Worm (Caenorhabditis elegans) whole organism, late embryonic: ENCODE measurements around the gene hecw-1.

ENCODE experiments used
- C08G9.2 ChIP-seq: sonication (generic microtip); optimal IDR thresholded peaks from 2 replicates; lab custom pipeline; 2016; ENCODE audit warnings: mild to moderate bottlenecking, missing genetic modification characterization, moderate library complexity, missing compliant biosample characterization
- C38D4.7 ChIP-seq: fragments of 200-800 bp; sonication (Bioruptor generic); optimal IDR thresholded peaks from 2 replicates; lab custom pipeline; 2018; ENCODE audit warnings: mild to moderate bottlenecking, missing genetic modification characterization, moderate library complexity, missing compliant biosample characterization
- K02D7.2 ChIP-seq: sonication (generic microtip); optimal IDR thresholded peaks from 2 replicates; lab custom pipeline; 2017; ENCODE audit warnings: mild to moderate bottlenecking, missing genetic modification characterization, missing compliant biosample characterization
- K09A11.1 ChIP-seq: sonication (generic microtip); optimal IDR thresholded peaks from 2 replicates; lab custom pipeline; 2017; ENCODE audit warnings: antibody characterized with exemption, mild to moderate bottlenecking, missing genetic modification characterization, missing compliant biosample characterization; ENCODE audit not compliant: insufficient read depth
- ceh-14 ChIP-seq: sonication (generic microtip); optimal IDR thresholded peaks from 2 replicates; lab custom pipeline; 2016; ENCODE audit warnings: missing genotype, missing genetic modification characterization, missing compliant biosample characterization
- ceh-18 ChIP-seq: sonication (generic microtip); optimal IDR thresholded peaks from 2 replicates; lab custom pipeline; 2016; ENCODE audit warnings: missing genetic modification characterization, missing compliant biosample characterization
- ceh-2 ChIP-seq: sonication (generic microtip); optimal IDR thresholded peaks from 2 replicates; lab custom pipeline; 2016; ENCODE audit warnings: missing genotype, missing genetic modification characterization, missing compliant biosample characterization
- ceh-24 ChIP-seq: sonication (generic microtip); optimal IDR thresholded peaks from 2 replicates; lab custom pipeline; 2016; ENCODE audit warnings: mild to moderate bottlenecking, missing genetic modification characterization, missing compliant biosample characterization
- ceh-30 ChIP-seq: fragments of 150-350 bp; optimal IDR thresholded peaks from 2 replicates; lab custom pipeline; 2014; ENCODE audit warnings: missing biosample characterization, missing genetic modification characterization
- ceh-34 ChIP-seq: sonication (generic microtip); optimal IDR thresholded peaks from 2 replicates; lab custom pipeline; 2016; ENCODE audit warnings: mild to moderate bottlenecking, missing genetic modification characterization, missing compliant biosample characterization
- ceh-45 ChIP-seq: fragments of 200-800 bp; sonication (Bioruptor generic); IDR thresholded peaks from 2 replicates; pipeline ENCODE4 v1.3.6; 2022; ENCODE audit warnings: missing genetic modification reagents, missing genetic modification characterization, missing compliant biosample characterization
- ceh-9 ChIP-seq: sonication (generic microtip); optimal IDR thresholded peaks from 2 replicates; lab custom pipeline; 2016; ENCODE audit warnings: mild to moderate bottlenecking, missing genetic modification characterization, inconsistent platforms, missing compliant biosample characterization
- che-1 ChIP-seq: sonication (generic microtip); optimal IDR thresholded peaks from 2 replicates; lab custom pipeline; 2016; ENCODE audit warnings: mild to moderate bottlenecking, missing genetic modification characterization, missing compliant biosample characterization
- dve-1 ChIP-seq: sonication (generic microtip); optimal IDR thresholded peaks from 2 replicates; lab custom pipeline; 2017; ENCODE audit warnings: antibody characterized with exemption, mild to moderate bottlenecking, missing genetic modification characterization, missing compliant biosample characterization
- elt-4 ChIP-seq: sonication (generic microtip); optimal IDR thresholded peaks from 2 replicates; lab custom pipeline; 2016; ENCODE audit warnings: missing genetic modification characterization, missing compliant biosample characterization
- ets-4 ChIP-seq: sonication (generic microtip); optimal IDR thresholded peaks from 2 replicates; lab custom pipeline; 2016; ENCODE audit warnings: missing genetic modification characterization, missing compliant biosample characterization
- eyg-1 ChIP-seq: sonication (generic microtip); optimal IDR thresholded peaks from 2 replicates; lab custom pipeline; 2016; ENCODE audit warnings: missing genotype, missing genetic modification characterization, missing compliant biosample characterization
- fkh-6 ChIP-seq: sonication (generic microtip); optimal IDR thresholded peaks from 2 replicates; lab custom pipeline; 2016; ENCODE audit warnings: missing genetic modification characterization, missing compliant biosample characterization
- gmeb-2 ChIP-seq: sonication (generic microtip); optimal IDR thresholded peaks from 2 replicates; lab custom pipeline; 2016; ENCODE audit warnings: missing genetic modification characterization, inconsistent platforms, missing compliant biosample characterization
- hlh-13 ChIP-seq: fragments of 200-800 bp; sonication (Bioruptor generic); optimal IDR thresholded peaks from 2 replicates; lab custom pipeline; 2018; ENCODE audit warnings: mild to moderate bottlenecking, missing genetic modification characterization, missing compliant biosample characterization
- hlh-15 ChIP-seq: sonication (generic microtip); optimal IDR thresholded peaks from 2 replicates; lab custom pipeline; 2016; ENCODE audit warnings: missing genetic modification characterization, missing compliant biosample characterization
- hlh-30 ChIP-seq: sonication (generic microtip); optimal IDR thresholded peaks from 2 replicates; lab custom pipeline; 2017; ENCODE audit warnings: antibody characterized with exemption, missing genetic modification characterization, missing compliant biosample characterization; ENCODE audit not compliant: insufficient read depth
- hlh-6 ChIP-seq: sonication (generic microtip); optimal IDR thresholded peaks from 2 replicates; lab custom pipeline; 2016; ENCODE audit warnings: missing genotype, missing genetic modification characterization, missing compliant biosample characterization
- lin-11 ChIP-seq: fragments of 200-800 bp; sonication (Bioruptor generic); optimal IDR thresholded peaks from 2 replicates; lab custom pipeline; 2018; ENCODE audit warnings: mild to moderate bottlenecking, missing genetic modification characterization, missing compliant biosample characterization
- nfya-1 ChIP-seq: sonication (generic microtip); optimal IDR thresholded peaks from 2 replicates; lab custom pipeline; 2017; ENCODE audit warnings: missing genetic modification characterization, mild to moderate bottlenecking, missing compliant biosample characterization, antibody characterized with exemption, moderate library complexity
- nhr-11 ChIP-seq: fragments of 150-350 bp; optimal IDR thresholded peaks from 2 replicates; lab custom pipeline; 2014; ENCODE audit warnings: missing biosample characterization, missing genetic modification characterization
- nhr-232 ChIP-seq: sonication (generic microtip); optimal IDR thresholded peaks from 2 replicates; lab custom pipeline; 2016; ENCODE audit warnings: missing genetic modification characterization, missing compliant biosample characterization
- npax-4 ChIP-seq: sonication (generic microtip); optimal IDR thresholded peaks from 2 replicates; lab custom pipeline; 2016; ENCODE audit warnings: missing genetic modification characterization, missing compliant biosample characterization
- odd-2 ChIP-seq: sonication (generic microtip); optimal IDR thresholded peaks from 2 replicates; lab custom pipeline; 2017; ENCODE audit warnings: antibody characterized with exemption, mild to moderate bottlenecking, missing genetic modification characterization, missing compliant biosample characterization
- pag-3 ChIP-seq: sonication (generic microtip); optimal IDR thresholded peaks from 2 replicates; lab custom pipeline; 2016; ENCODE audit warnings: missing compliant biosample characterization, missing genetic modification characterization, borderline replicate concordance
- pat-9 ChIP-seq: fragments of 200-800 bp; sonication (Bioruptor generic); optimal IDR thresholded peaks from 2 replicates; lab custom pipeline; 2018; ENCODE audit warnings: mild to moderate bottlenecking, missing genetic modification characterization, moderate library complexity, missing compliant biosample characterization
- pax-1 ChIP-seq: fragments of 150-350 bp; optimal IDR thresholded peaks from 2 replicates; lab custom pipeline; 2014; ENCODE audit warnings: missing biosample characterization, missing genetic modification characterization
- pha-4 ChIP-seq: fragments of 150-350 bp; optimal IDR thresholded peaks from 2 replicates; lab custom pipeline; 2018; ENCODE audit warnings: missing biosample characterization, missing genetic modification reagents, missing genetic modification characterization
- pqm-1 ChIP-seq: sonication (generic microtip); optimal IDR thresholded peaks from 2 replicates; lab custom pipeline; 2016; ENCODE audit warnings: missing genetic modification characterization, missing compliant biosample characterization
- ref-2 ChIP-seq: sonication (generic microtip); optimal IDR thresholded peaks from 2 replicates; lab custom pipeline; 2016; ENCODE audit warnings: missing genetic modification characterization, missing compliant biosample characterization
- syd-9 ChIP-seq: sonication (generic microtip); optimal IDR thresholded peaks from 2 replicates; lab custom pipeline; 2016; ENCODE audit warnings: mild to moderate bottlenecking, missing genetic modification characterization, moderate library complexity, missing compliant biosample characterization
- tbx-2 ChIP-seq: sonication (generic microtip); optimal IDR thresholded peaks from 2 replicates; lab custom pipeline; 2016; ENCODE audit warnings: missing genetic modification characterization, missing compliant biosample characterization
- ttx-3 ChIP-seq: sonication (generic microtip); optimal IDR thresholded peaks from 2 replicates; lab custom pipeline; 2016; ENCODE audit warnings: missing genetic modification reagents, missing genetic modification characterization, missing compliant biosample characterization
- unc-3 ChIP-seq, 2 experiments: fragments of 200-800 bp in 1 of 2; sonication (Bioruptor generic) in 1 of 2; sonication (generic microtip) in 1 of 2; conservative IDR thresholded peaks in 1 of 2; optimal IDR thresholded peaks in 1 of 2; 2 replicates each; pipeline versions ENCODE4 v1.3.6 to Lab custom; 2016 to 2022; ENCODE audit warnings: missing compliant biosample characterization in 2 of 2, missing genetic modification characterization in 2 of 2, missing genetic modification reagents in 1 of 2
- unc-42 ChIP-seq: sonication (generic microtip); optimal IDR thresholded peaks from 2 replicates; lab custom pipeline; 2016; ENCODE audit warnings: missing genotype, missing genetic modification characterization, missing compliant biosample characterization
- unc-86 ChIP-seq: sonication (generic microtip); optimal IDR thresholded peaks from 2 replicates; lab custom pipeline; 2016; ENCODE audit warnings: missing genetic modification characterization, missing compliant biosample characterization
- ztf-16 ChIP-seq: sonication (generic microtip); optimal IDR thresholded peaks from 2 replicates; lab custom pipeline; 2017; ENCODE audit warnings: missing genetic modification characterization, missing compliant biosample characterization

Gene hecw-1

ce11 chrIII:3390144-3390543 lies 374 bp upstream of the hecw-1 start:
- TF ChIP-seq C08G9.2 (tag; lab: Kevin White, UChicago), result no peak
- no peak for TF ChIP-seq K02D7.2 (tag; lab: Kevin White, UChicago)
- no peak for TF ChIP-seq ref-2 (tag; lab: Kevin White, UChicago)
- TF ChIP-seq che-1 (tag; lab: Kevin White, UChicago), result no peak
- TF ChIP-seq ceh-24 (tag; lab: Kevin White, UChicago), result no peak
- TF ChIP-seq nfya-1, result no peak
- TF ChIP-seq C38D4.7 (GFP tag; lab: Kevin White, UChicago), result no peak
- no peak for TF ChIP-seq ceh-18
- no peak for TF ChIP-seq ttx-3 (tag; lab: Kevin White, UChicago)
- no peak for TF ChIP-seq elt-4 (tag; lab: Kevin White, UChicago)

- TF ChIP-seq ceh-9 (tag; lab: Kevin White, UChicago) (no peak), ceh-30 (tag; lab: Kevin White, UChicago) (no peak)
These were observed 7.3 kb downstream of the hecw-1 start for ce11 chrIII:3382465-3382864.

DNA sequence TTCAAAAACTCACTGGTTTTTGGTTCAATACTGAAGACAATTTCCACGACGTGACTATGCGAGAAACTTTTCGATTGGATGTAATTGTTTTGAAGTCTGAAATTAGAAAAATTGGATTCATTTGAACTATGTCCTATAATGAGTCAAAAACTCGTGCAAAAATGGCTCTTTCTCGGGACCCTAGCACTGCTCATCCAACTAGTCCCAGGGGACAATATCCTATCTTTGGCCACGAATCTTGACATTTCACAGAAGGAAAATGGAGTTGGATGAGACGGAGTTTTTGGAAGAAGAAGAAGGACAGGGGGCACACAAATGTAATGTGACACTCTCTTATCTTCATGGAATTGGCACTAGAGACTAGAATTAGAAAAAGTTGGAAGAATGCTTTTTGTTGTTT lies 7.9 kb downstream of the hecw-1 start:
- no peak for TF ChIP-seq C08G9.2 (tag; lab: Kevin White, UChicago)
- no peak for TF ChIP-seq unc-3 (GFP tag; conservative IDR thresholded peaks at IDR 0.05; lab: Robert Waterston, UW)
- peak; percentile 61 for TF ChIP-seq unc-3 (tag; optimal IDR thresholded peaks at IDR 0.05; lab: Kevin White, UChicago)

DNA sequence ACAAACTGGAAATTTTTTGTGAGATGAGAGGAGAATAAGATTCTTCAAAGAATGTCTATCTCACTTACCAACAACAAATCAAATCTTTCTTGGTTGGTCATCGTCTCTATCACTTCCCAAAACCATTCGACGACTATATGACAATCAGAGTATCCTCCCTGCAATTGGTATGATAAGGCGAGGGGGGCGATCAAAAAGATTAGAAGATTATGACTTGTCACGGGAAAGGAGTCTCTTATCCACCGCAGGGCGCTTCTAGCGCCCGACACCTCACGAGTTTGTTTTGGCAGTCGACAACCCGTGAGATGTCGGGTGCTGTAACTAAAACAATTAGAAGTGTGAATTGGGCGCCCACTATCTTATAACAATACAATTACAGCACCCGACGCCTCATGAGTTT lies 12.1 kb downstream of the hecw-1 start:
- no peak for TF ChIP-seq pha-4 (tag; lab: Kevin White, UChicago)
- no peak for TF ChIP-seq lin-11 (tag; lab: Kevin White, UChicago)
- no peak for TF ChIP-seq ceh-9 (tag; lab: Kevin White, UChicago)
- TF ChIP-seq unc-42 (tag; lab: Kevin White, UChicago), result no peak
- no peak for TF ChIP-seq hlh-13 (GFP tag; lab: Kevin White, UChicago)
- no peak for TF ChIP-seq ztf-16
- TF ChIP-seq K02D7.2 (tag; lab: Kevin White, UChicago), result no peak
- TF ChIP-seq ceh-24 (tag; lab: Kevin White, UChicago), result no peak
- no peak for TF ChIP-seq ceh-14 (tag; lab: Kevin White, UChicago)
- no peak for TF ChIP-seq hlh-15 (tag; lab: Kevin White, UChicago)
- TF ChIP-seq nfya-1, result no peak
- no peak for TF ChIP-seq pax-1 (tag; lab: Kevin White, UChicago)
- TF ChIP-seq dve-1 (tag; lab: Kevin White, UChicago), result no peak
- TF ChIP-seq ceh-34, result no peak
- TF ChIP-seq ets-4, result no peak
- no peak for TF ChIP-seq ttx-3 (tag; lab: Kevin White, UChicago)
- TF ChIP-seq pqm-1 (tag; lab: Kevin White, UChicago), result no peak
- no peak for TF ChIP-seq ceh-45 (GFP tag; lab: Robert Waterston, UW)
- TF ChIP-seq hlh-30 (tag; lab: Kevin White, UChicago), result no peak

- TF ChIP-seq eyg-1 (no peak), K09A11.1 (no peak)
- TF ChIP-seq, all 69 proteins: peak for 0
These were observed 12.6 kb downstream of the hecw-1 start for ce11 chrIII:3377134-3377533.

ce11 chrIII:3372278-3372677 lies 17.5 kb downstream of the hecw-1 start:
- TF ChIP-seq nhr-232 (tag; lab: Kevin White, UChicago), result no peak
- no peak for TF ChIP-seq dve-1 (tag; lab: Kevin White, UChicago)
- no peak for TF ChIP-seq ceh-30 (tag; lab: Kevin White, UChicago)
- no peak for TF ChIP-seq fkh-6 (tag; lab: Kevin White, UChicago)
- no peak for TF ChIP-seq ttx-3 (tag; lab: Kevin White, UChicago)
- TF ChIP-seq nhr-11, result no peak
- no peak for TF ChIP-seq ets-4
- no peak for TF ChIP-seq ceh-2 (tag; lab: Kevin White, UChicago)
- no peak for TF ChIP-seq unc-86 (tag; lab: Kevin White, UChicago)
- no peak for TF ChIP-seq tbx-2
- no peak for TF ChIP-seq gmeb-2 (tag; lab: Kevin White, UChicago)
- no peak for TF ChIP-seq syd-9 (tag; lab: Kevin White, UChicago)
- TF ChIP-seq odd-2, result no peak
- no peak for TF ChIP-seq pag-3 (tag; lab: Kevin White, UChicago)
- no peak for TF ChIP-seq pat-9 (tag; lab: Kevin White, UChicago)
- no peak for TF ChIP-seq npax-4 (tag; lab: Kevin White, UChicago)
- TF ChIP-seq hlh-6 (tag; lab: Kevin White, UChicago), result no peak
